Worm (Caenorhabditis elegans) whole organism, early embryonic: Measurements from ENCODE around the gene str-250.

Experiments
- aly-1 ChIP-seq: sonication (generic microtip); optimal IDR thresholded peaks from 2 replicates; lab custom pipeline; 2016; ENCODE audit warnings: missing genetic modification characterization, missing compliant biosample characterization
- ama-1 ChIP-seq: fragments of 150-350 bp; optimal IDR thresholded peaks from 2 replicates; lab custom pipeline; 2014
- ceh-13 ChIP-seq: fragments of 200-800 bp; sonication (Bioruptor generic); optimal IDR thresholded peaks from 2 replicates; lab custom pipeline; 2018; ENCODE audit warnings: mild to moderate bottlenecking, missing genetic modification characterization, missing compliant biosample characterization
- hmg-4 ChIP-seq: fragments of 200-800 bp; sonication (Bioruptor generic); optimal IDR thresholded peaks from 2 replicates; lab custom pipeline; 2018; ENCODE audit warnings: mild to moderate bottlenecking, missing genetic modification characterization, missing compliant biosample characterization
- pes-1 ChIP-seq: fragments of 200-800 bp; sonication (Bioruptor generic); IDR thresholded peaks from 2 replicates; pipeline ENCODE4 v1.3.6; 2022; ENCODE audit warnings: missing genetic modification reagents, missing genetic modification characterization, missing compliant biosample characterization
- sea-1 ChIP-seq: fragments of 200-800 bp; sonication (Bioruptor generic); conservative IDR thresholded peaks from 2 replicates; pipeline ENCODE4 v1.3.6; 2022; ENCODE audit warnings: missing genetic modification characterization, missing compliant biosample characterization
- tbx-11 ChIP-seq: fragments of 200-800 bp; sonication (Bioruptor generic); IDR thresholded peaks from 2 replicates; pipeline ENCODE4 v1.3.6; 2022; ENCODE audit warnings: missing genetic modification characterization, missing compliant biosample characterization
- tbx-37 ChIP-seq: fragments of 200-800 bp; sonication (Bioruptor generic); conservative IDR thresholded peaks from 2 replicates; pipeline ENCODE4 v1.3.6; 2022; ENCODE audit warnings: missing genetic modification reagents, missing genetic modification characterization, missing compliant biosample characterization

ce11 chrV:13907557-13908104 lies 10.8 kb upstream of the str-250 start:
- TF ChIP-seq pes-1 (GFP tag; lab: Robert Waterston, UW) (no peak), ama-1 (lab: Kevin White, UChicago) (no peak), ceh-13 (GFP tag; lab: Kevin White, UChicago) (no peak), sea-1 (GFP tag; lab: Robert Waterston, UW) (no peak), aly-1 (tag; lab: Kevin White, UChicago) (no peak), tbx-11 (no peak), hmg-4 (GFP tag; lab: Kevin White, UChicago) (no peak), tbx-37 (GFP tag; lab: Robert Waterston, UW) (no peak)
